Fruit fly (Drosophila melanogaster) whole organism, wandering third instar larva: ENCODE results near the gene NP15.6.

Source experiments
- Abd-B ChIP-seq: fragments of >200 bp; optimal IDR thresholded peaks from 2 replicates; lab custom pipeline; 2017; ENCODE audit warnings: missing biosample characterization, missing genetic modification characterization
- CG32264 ChIP-seq: fragments of 200-800 bp; sonication (Bioruptor generic); optimal IDR thresholded peaks from 2 replicates; lab custom pipeline; 2016; ENCODE audit warnings: missing biosample characterization, missing genetic modification characterization
- CG9705 ChIP-seq: fragments of 200-800 bp; sonication (Bioruptor generic); optimal IDR thresholded peaks from 2 replicates; lab custom pipeline; 2018; ENCODE audit warnings: missing biosample characterization, mild to moderate bottlenecking, missing genetic modification characterization
- CrebA ChIP-seq: fragments of 200-800 bp; sonication (Bioruptor generic); optimal IDR thresholded peaks from 2 replicates; lab custom pipeline; 2016; ENCODE audit warnings: missing biosample characterization, mild to moderate bottlenecking, missing genetic modification characterization, borderline replicate concordance
- Dfd ChIP-seq: fragments of >200 bp; optimal IDR thresholded peaks from 2 replicates; lab custom pipeline; 2017; ENCODE audit warnings: missing biosample characterization, missing genetic modification characterization
- Dif ChIP-seq: fragments of 200-275, 200-300 bp; sonication (Bioruptor generic); optimal IDR thresholded peaks from 2 replicates; lab custom pipeline; 2018; ENCODE audit warnings: missing biosample characterization, missing genetic modification characterization; ENCODE audit not compliant: partially characterized antibody
- GATAd ChIP-seq: sonication (Bioruptor generic); optimal IDR thresholded peaks from 2 replicates; lab custom pipeline; 2016; ENCODE audit warnings: missing biosample characterization, missing genetic modification characterization
- HLH106 ChIP-seq: fragments of 200-800 bp; optimal IDR thresholded peaks from 3 replicates; lab custom pipeline; 2019; ENCODE audit warnings: missing biosample characterization, mild to moderate bottlenecking, missing genetic modification characterization, moderate library complexity
- Hnf4 ChIP-seq: fragments of 200-800 bp; sonication (Bioruptor generic); optimal IDR thresholded peaks from 2 replicates; lab custom pipeline; 2016; ENCODE audit warnings: missing biosample characterization, mild to moderate bottlenecking, missing genetic modification characterization
- Hr78 ChIP-seq: fragments of >200 bp; optimal IDR thresholded peaks from 2 replicates; lab custom pipeline; 2017; ENCODE audit warnings: missing biosample characterization, missing genetic modification characterization
- Hr83 ChIP-seq: fragments of 200-300 bp; sonication (Bioruptor generic); optimal IDR thresholded peaks from 2 replicates; lab custom pipeline; 2016; ENCODE audit warnings: missing biosample characterization, mild to moderate bottlenecking, missing genetic modification characterization, moderate library complexity; ENCODE audit not compliant: poor library complexity, severe bottlenecking
- Jra ChIP-seq: sonication (Bioruptor generic); optimal IDR thresholded peaks from 2 replicates; lab custom pipeline; 2016; ENCODE audit warnings: missing biosample characterization, missing genetic modification characterization
- Mio ChIP-seq: sonication (Bioruptor generic); optimal IDR thresholded peaks from 2 replicates; lab custom pipeline; 2016; ENCODE audit warnings: missing biosample characterization, missing genetic modification characterization
- Myc ChIP-seq: fragments of >200 bp; optimal IDR thresholded peaks from 2 replicates; lab custom pipeline; 2017
- N ChIP-seq: fragments of >200 bp; optimal IDR thresholded peaks from 2 replicates; lab custom pipeline; 2018; ENCODE audit warnings: missing biosample characterization, missing external identifiers, missing genetic modification characterization
- OdsH ChIP-seq: fragments of 200-800 bp; sonication (Bioruptor generic); optimal IDR thresholded peaks from 2 replicates; lab custom pipeline; 2016; ENCODE audit warnings: missing biosample characterization, mild to moderate bottlenecking, missing genetic modification characterization
- Rel ChIP-seq, 2 experiments: fragments of 200-800 bp; sonication (Bioruptor generic) in 1 of 2; optimal IDR thresholded peaks; 2 replicates in 1 of 2; 3 replicates in 1 of 2; lab custom pipeline; 2016 to 2019; ENCODE audit warnings: mild to moderate bottlenecking in 2 of 2, missing biosample characterization in 2 of 2, missing genetic modification characterization in 2 of 2, moderate library complexity in 1 of 2
- Sp1 ChIP-seq: fragments of 200-800 bp; sonication (Bioruptor generic); optimal IDR thresholded peaks from 3 replicates; lab custom pipeline; 2019; ENCODE audit warnings: missing biosample characterization, mild to moderate bottlenecking, missing genetic modification characterization, moderate library complexity
- Vsx2 ChIP-seq: fragments of 200-300, 225-300 bp; sonication (Bioruptor generic); optimal IDR thresholded peaks from 2 replicates; lab custom pipeline; 2018; ENCODE audit warnings: missing biosample characterization, missing genetic modification characterization; ENCODE audit not compliant: partially characterized antibody
- br ChIP-seq: fragments of 200-800 bp; sonication (Bioruptor generic); optimal IDR thresholded peaks from 2 replicates; lab custom pipeline; 2016; ENCODE audit warnings: missing biosample characterization, missing genetic modification characterization
- brk ChIP-seq: fragments of 200-800 bp; sonication (Bioruptor generic); optimal IDR thresholded peaks from 2 replicates; lab custom pipeline; 2016; ENCODE audit warnings: missing biosample characterization, mild to moderate bottlenecking, missing genetic modification characterization
- dl ChIP-seq, 2 experiments: fragments of 175-275, 200-275 bp in 1 of 2; fragments of 200-275 bp in 1 of 2; sonication (Bioruptor generic); optimal IDR thresholded peaks; lab custom pipeline; 2018; ENCODE audit warnings: mild to moderate bottlenecking in 2 of 2, missing biosample characterization in 2 of 2, missing genetic modification characterization in 2 of 2, moderate library complexity in 2 of 2; ENCODE audit not compliant: partially characterized antibody in 2 of 2, insufficient read depth in 1 of 2
- dmrt93B ChIP-seq: fragments of 200-800 bp; sonication (Bioruptor generic); optimal IDR thresholded peaks from 2 replicates; lab custom pipeline; 2018; ENCODE audit warnings: missing biosample characterization, mild to moderate bottlenecking, missing genetic modification characterization
- dsf ChIP-seq: sonication (Bioruptor generic); optimal IDR thresholded peaks from 2 replicates; lab custom pipeline; 2016; ENCODE audit warnings: missing biosample characterization, missing genetic modification characterization, borderline replicate concordance
- ey ChIP-seq: fragments of 200-800 bp; sonication (Bioruptor generic); optimal IDR thresholded peaks from 2 replicates; lab custom pipeline; 2016; ENCODE audit warnings: missing biosample characterization, missing genetic modification characterization
- foxo ChIP-seq, 2 experiments: fragments of 200-800 bp; sonication (Bioruptor generic); optimal IDR thresholded peaks; 2 replicates in 1 of 2; 3 replicates in 1 of 2; lab custom pipeline; 2016 to 2017; ENCODE audit warnings: missing biosample characterization in 2 of 2, missing genetic modification characterization in 2 of 2
- fru ChIP-seq: fragments of 200-800 bp; sonication (Bioruptor generic); optimal IDR thresholded peaks from 3 replicates; lab custom pipeline; 2016; ENCODE audit warnings: missing biosample characterization, mild to moderate bottlenecking, missing genetic modification characterization
- h ChIP-seq: fragments of 200-800 bp; sonication (Bioruptor generic); optimal IDR thresholded peaks from 3 replicates; lab custom pipeline; 2016; ENCODE audit warnings: missing biosample characterization, mild to moderate bottlenecking, missing genetic modification characterization
- jim ChIP-seq: fragments of 175-275, 200-325 bp; sonication (Bioruptor generic); optimal IDR thresholded peaks from 2 replicates; lab custom pipeline; 2016; ENCODE audit warnings: missing biosample characterization, mild to moderate bottlenecking, missing genetic modification characterization
- lola ChIP-seq: fragments of >200 bp; optimal IDR thresholded peaks from 2 replicates; lab custom pipeline; 2017; ENCODE audit warnings: missing biosample characterization, missing genetic modification characterization
- pan ChIP-seq: fragments of >200 bp; optimal IDR thresholded peaks from 2 replicates; lab custom pipeline; 2017
- psq ChIP-seq: fragments of 200-800 bp; sonication (Bioruptor generic); optimal IDR thresholded peaks from 3 replicates; lab custom pipeline; 2017; ENCODE audit warnings: missing biosample characterization, mild to moderate bottlenecking, missing genetic modification characterization, moderate library complexity
- rgr ChIP-seq: fragments of 200-800 bp; sonication (Bioruptor generic); optimal IDR thresholded peaks from 3 replicates; lab custom pipeline; 2016; ENCODE audit warnings: missing biosample characterization, mild to moderate bottlenecking, missing genetic modification characterization
- sage ChIP-seq: fragments of 200-800 bp; sonication (Bioruptor generic); optimal IDR thresholded peaks from 2 replicates; lab custom pipeline; 2016; ENCODE audit warnings: missing biosample characterization, mild to moderate bottlenecking, missing genetic modification characterization
- sv ChIP-seq: fragments of 200-800 bp; sonication (Bioruptor generic); optimal IDR thresholded peaks from 3 replicates; lab custom pipeline; 2016; ENCODE audit warnings: missing biosample characterization, missing genetic modification characterization
- tai ChIP-seq: sonication (Bioruptor generic); optimal IDR thresholded peaks from 2 replicates; lab custom pipeline; 2016; ENCODE audit warnings: missing biosample characterization, missing genetic modification characterization
- usp ChIP-seq: fragments of >200 bp; optimal IDR thresholded peaks from 2 replicates; lab custom pipeline; 2017; ENCODE audit warnings: missing biosample characterization, missing genetic modification characterization
- woc ChIP-seq: sonication (Bioruptor generic); optimal IDR thresholded peaks from 2 replicates; lab custom pipeline; 2016; ENCODE audit warnings: missing biosample characterization, mild to moderate bottlenecking, missing genetic modification characterization

The NP15.6 gene

dm6 chr3R:18985114-18985785 is 41.9 kb upstream of the NP15.6 start:
- no peak for TF ChIP-seq Dif (GFP tag; lab: Kevin White, UChicago)
- TF ChIP-seq CG32264: no peak
- TF ChIP-seq CG9705 (GFP tag; lab: Kevin White, UChicago): peak; percentile 40
- no peak for TF ChIP-seq pan (lab: Kevin White, UChicago)
- TF ChIP-seq Abd-B (GFP tag; lab: Kevin White, UChicago): no peak
- TF ChIP-seq fru (GFP tag; lab: Kevin White, UChicago): peak; percentile 77
- peak; percentile 35 for TF ChIP-seq Hnf4 (GFP tag; lab: Kevin White, UChicago)
- TF ChIP-seq tai: no peak
- no peak for TF ChIP-seq Mio (GFP tag; lab: Kevin White, UChicago)
- TF ChIP-seq usp (GFP tag; lab: Kevin White, UChicago): no peak
- TF ChIP-seq OdsH (GFP tag; lab: Kevin White, UChicago): peak; percentile 95
- TF ChIP-seq rgr (GFP tag; lab: Kevin White, UChicago): peak; percentile 92
- TF ChIP-seq Vsx2 (GFP tag; lab: Kevin White, UChicago): no peak
- TF ChIP-seq dsf (GFP tag; lab: Kevin White, UChicago): peak; percentile 3
- peak; percentile 83 for TF ChIP-seq ey (GFP tag; lab: Kevin White, UChicago)
- no peak for TF ChIP-seq N (GFP tag; lab: Kevin White, UChicago)
- TF ChIP-seq Sp1 (GFP tag; lab: Kevin White, UChicago): peak; percentile 86
- TF ChIP-seq woc (GFP tag; lab: Kevin White, UChicago): peak; percentile 34
- no peak for TF ChIP-seq sv
- TF ChIP-seq Hr83: no peak
- TF ChIP-seq dmrt93B (GFP tag; lab: Kevin White, UChicago): peak; percentile 89
- peak in 1 of 2 experiments; percentile 94 for TF ChIP-seq foxo (GFP tag; optimal IDR thresholded peaks at IDR 0.05; lab: Kevin White, UChicago)
- no peak for TF ChIP-seq Rel (GFP tag; optimal IDR thresholded peaks at IDR 0.05; lab: Kevin White, UChicago)
- TF ChIP-seq Rel (tag; optimal IDR thresholded peaks at IDR 0.05; lab: Kevin White, UChicago): peak; percentile 96
- TF ChIP-seq jim (GFP tag; lab: Kevin White, UChicago): no peak
- TF ChIP-seq Myc (lab: Kevin White, UChicago): no peak
- peak; percentile 28 for TF ChIP-seq sage (GFP tag; lab: Kevin White, UChicago)
- TF ChIP-seq Hr78 (GFP tag; lab: Kevin White, UChicago): no peak
- TF ChIP-seq br (GFP tag; lab: Kevin White, UChicago): peak; percentile 59
- peak; percentile 92 for TF ChIP-seq psq (GFP tag; lab: Kevin White, UChicago)
- TF ChIP-seq dl (GFP tag; optimal IDR thresholded peaks at IDR 0.05; lab: Kevin White, UChicago; ENCODE audit: insufficient read depth in 1 of 2, partially characterized antibody in 2 of 2): no peak
- peak; percentile 77 for TF ChIP-seq h (GFP tag; lab: Kevin White, UChicago)
- TF ChIP-seq brk (GFP tag; lab: Kevin White, UChicago): peak; percentile 66
- TF ChIP-seq GATAd: no peak
- no peak for TF ChIP-seq Dfd (GFP tag; lab: Kevin White, UChicago)
- TF ChIP-seq HLH106 (tag; lab: Kevin White, UChicago): peak; percentile 83
- TF ChIP-seq lola: no peak
- no peak for TF ChIP-seq CrebA (GFP tag; lab: Kevin White, UChicago)
- peak; percentile 2 for TF ChIP-seq Jra (GFP tag; lab: Kevin White, UChicago)

- no peak for TF ChIP-seq GATAd
- TF ChIP-seq Rel (GFP tag; optimal IDR thresholded peaks at IDR 0.05; lab: Kevin White, UChicago): no peak
- peak; percentile 45 for TF ChIP-seq Rel (tag; optimal IDR thresholded peaks at IDR 0.05; lab: Kevin White, UChicago)
- TF ChIP-seq dl (GFP tag; optimal IDR thresholded peaks at IDR 0.05; lab: Kevin White, UChicago; ENCODE audit: insufficient read depth in 1 of 2, partially characterized antibody in 2 of 2): peak in 1 of 2 experiments; percentile 23
- TF ChIP-seq foxo (GFP tag; optimal IDR thresholded peaks at IDR 0.05; lab: Kevin White, UChicago): peak in 1 of 2 experiments; percentile 32
- TF ChIP-seq, all 38 proteins: peak for 3
These were observed 40.9 kb upstream of the NP15.6 start for dm6 chr3R:18986089-18986887.
